Worm (Caenorhabditis elegans): ENCODE results near the gene Y39A1A.3.

DNA sequence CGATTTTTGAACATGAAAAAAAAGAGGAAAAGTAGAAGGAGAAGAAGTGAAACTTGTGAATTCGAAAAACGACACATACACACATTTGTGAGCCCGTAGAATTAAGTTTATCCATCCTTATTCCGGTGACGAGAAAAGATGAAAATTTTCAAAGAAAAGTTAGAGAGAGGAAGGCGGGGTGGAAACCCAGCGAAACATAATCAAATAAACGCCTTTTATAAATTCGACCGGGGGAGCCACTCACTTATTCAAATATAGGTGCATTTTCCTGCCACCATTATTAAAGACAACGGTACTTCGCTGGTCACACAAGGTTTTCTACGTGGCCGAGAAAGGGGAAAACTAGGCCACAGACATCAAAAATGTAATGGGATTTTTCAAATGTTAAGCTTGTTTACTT is 12.8 kb downstream of the Y39A1A.3 start:
- TF ChIP-seq flt-1 (GFP tag; IDR thresholded peaks at IDR 0.05), result no peak
- no peak for TF ChIP-seq klf-2 (GFP tag; conservative IDR thresholded peaks at IDR 0.05)
